Fruit fly (Drosophila melanogaster) whole organism, adult: ENCODE data around the gene Uqcc1.

Experiments
- CG11617 ChIP-seq: fragments of 200-800 bp; sonication (Bioruptor generic); optimal IDR thresholded peaks from 2 replicates; lab custom pipeline; 2017; ENCODE audit warnings: mild to moderate bottlenecking, missing biosample characterization, missing genetic modification reagents, missing genetic modification characterization
- CG1620 ChIP-seq: fragments of 200-800 bp; sonication (Bioruptor generic); optimal IDR thresholded peaks from 2 replicates; lab custom pipeline; 2016; ENCODE audit warnings: missing biosample characterization, missing genetic modification characterization
- CG5204 ChIP-seq: fragments of 200-800 bp; sonication (Bioruptor generic); optimal IDR thresholded peaks from 2 replicates; lab custom pipeline; 2016; ENCODE audit warnings: missing biosample characterization, missing genetic modification characterization
- Crg-1 ChIP-seq: fragments of 200-800 bp; sonication (Bioruptor generic); optimal IDR thresholded peaks from 2 replicates; lab custom pipeline; 2016; ENCODE audit warnings: missing biosample characterization, missing genetic modification characterization
- Hr96 ChIP-seq: fragments of 200-800 bp; sonication (Bioruptor generic); optimal IDR thresholded peaks from 2 replicates; lab custom pipeline; 2016; ENCODE audit warnings: missing biosample characterization, missing genetic modification characterization
- bab1 ChIP-seq: fragments of 200-800 bp; sonication (Bioruptor generic); optimal IDR thresholded peaks from 3 replicates; lab custom pipeline; 2019; ENCODE audit warnings: missing biosample characterization, mild to moderate bottlenecking, missing genetic modification characterization, moderate library complexity
- cic ChIP-seq: fragments of 200-800 bp; sonication (Bioruptor generic); optimal IDR thresholded peaks from 2 replicates; lab custom pipeline; 2017; ENCODE audit warnings: missing biosample characterization, mild to moderate bottlenecking, missing genetic modification characterization, moderate library complexity
- kay ChIP-seq: fragments of 200-800 bp; sonication (Bioruptor generic); peaks from one replicate; lab custom pipeline; 2016; ENCODE audit warnings: missing biosample characterization, missing genetic modification characterization, borderline replicate concordance

DNA sequence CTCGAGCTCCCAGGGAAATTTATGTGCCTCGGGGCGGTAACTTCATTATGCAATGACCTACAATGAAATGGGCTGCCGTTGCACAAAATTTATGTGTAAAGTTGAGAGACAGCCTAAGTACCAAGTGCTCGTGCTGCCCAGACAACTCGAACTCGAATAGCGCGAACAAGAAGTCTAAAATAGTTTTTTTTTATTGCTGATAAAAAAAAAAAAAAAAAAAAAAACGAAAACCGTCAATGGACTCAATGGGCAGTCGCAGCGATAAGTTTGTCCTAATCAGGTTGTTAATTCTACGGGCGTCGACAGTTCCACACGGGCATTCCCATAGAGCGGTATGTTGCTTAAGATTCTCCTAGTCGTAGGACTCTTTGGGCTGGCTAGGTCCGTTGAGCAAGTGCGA is 25.3 kb downstream of the Uqcc1 start, which contains the start of gene CG14820:
- TF ChIP-seq cic (GFP tag; lab: Kevin White, UChicago) = no peak
- no peak for TF ChIP-seq Crg-1 (GFP tag; lab: Kevin White, UChicago)
- no peak for TF ChIP-seq CG1620 (GFP tag; lab: Kevin White, UChicago)
- TF ChIP-seq CG5204 (GFP tag; lab: Kevin White, UChicago) = no peak
- TF ChIP-seq bab1 (GFP tag; lab: Kevin White, UChicago) = no peak
- no peak for TF ChIP-seq kay
- TF ChIP-seq CG11617 (GFP tag; lab: Kevin White, UChicago) = peak; percentile 6
- no peak for TF ChIP-seq Hr96 (GFP tag; lab: Kevin White, UChicago)
